Fruit fly (Drosophila melanogaster) whole organism, embryonic: ENCODE results near the gene CG31459.

Experiments
- ATbp ChIP-seq: fragments of 200-800 bp; sonication (Bioruptor generic); optimal IDR thresholded peaks from 2 replicates; lab custom pipeline; 2017; ENCODE audit warnings: missing biosample characterization, mild to moderate bottlenecking, missing genetic modification characterization, missing genetic modification reagents
- Abd-B ChIP-seq: fragments of 200-800 bp; sonication (Bioruptor generic); optimal IDR thresholded peaks from 2 replicates; lab custom pipeline; 2018; ENCODE audit warnings: missing biosample characterization, mild to moderate bottlenecking, missing genetic modification characterization, moderate library complexity
- C15 ChIP-seq: fragments of 200-800 bp; sonication (Bioruptor generic); IDR thresholded peaks from 3 replicates; pipeline ENCODE4 v1.3.6; 2022; ENCODE audit warnings: missing biosample characterization, missing genetic modification characterization
- CG11504 ChIP-seq: fragments of 200-800 bp; sonication (Bioruptor generic); optimal IDR thresholded peaks from 3 replicates; lab custom pipeline; 2019; ENCODE audit warnings: missing biosample characterization, mild to moderate bottlenecking, missing genetic modification characterization, moderate library complexity
- CG12659 ChIP-seq: fragments of 200-800 bp; sonication (Bioruptor generic); optimal IDR thresholded peaks from 3 replicates; lab custom pipeline; 2017; ENCODE audit warnings: mild to moderate bottlenecking, missing biosample characterization, missing genetic modification reagents, missing genetic modification characterization
- CG15269 ChIP-seq: fragments of 200-800 bp; sonication (Bioruptor generic); optimal IDR thresholded peaks from 2 replicates; lab custom pipeline; 2018; ENCODE audit warnings: missing biosample characterization, mild to moderate bottlenecking, missing genetic modification characterization, moderate library complexity
- CG15601 ChIP-seq: fragments of 200-800 bp; sonication (Bioruptor generic); optimal IDR thresholded peaks from 3 replicates; lab custom pipeline; 2019; ENCODE audit warnings: missing biosample characterization, mild to moderate bottlenecking, missing genetic modification characterization, moderate library complexity
- CG17186 ChIP-seq: fragments of 200-800 bp; sonication (Bioruptor generic); optimal IDR thresholded peaks from 3 replicates; lab custom pipeline; 2017; ENCODE audit warnings: missing biosample characterization, missing genetic modification reagents, missing genetic modification characterization
- CG17802 ChIP-seq: fragments of 200-800 bp; sonication (Bioruptor generic); optimal IDR thresholded peaks from 2 replicates; lab custom pipeline; 2018; ENCODE audit warnings: missing biosample characterization, mild to moderate bottlenecking, missing genetic modification characterization, moderate library complexity
- CG18262 ChIP-seq: fragments of 200-800 bp; optimal IDR thresholded peaks from 3 replicates; lab custom pipeline; 2019; ENCODE audit warnings: missing biosample characterization, mild to moderate bottlenecking, missing genetic modification characterization, moderate library complexity
- CG30403 ChIP-seq: fragments of 200-800 bp; sonication (Bioruptor generic); optimal IDR thresholded peaks from 3 replicates; lab custom pipeline; 2016; ENCODE audit warnings: missing biosample characterization, missing genetic modification characterization
- CG6791 ChIP-seq: fragments of 200-800 bp; sonication (Bioruptor generic); IDR thresholded peaks from 3 replicates; pipeline ENCODE4 v1.3.6; 2022; ENCODE audit warnings: missing biosample characterization, missing genetic modification characterization; ENCODE audit not compliant: partially characterized antibody
- CG7372 ChIP-seq: fragments of 200-800 bp; sonication (Bioruptor generic); IDR thresholded peaks from 2 replicates; pipeline ENCODE4 v1.3.6; 2022; ENCODE audit warnings: missing biosample characterization, missing genetic modification characterization
- CG7839 ChIP-seq: fragments of 200-800 bp; sonication (Bioruptor generic); optimal IDR thresholded peaks from 3 replicates; lab custom pipeline; 2018; ENCODE audit warnings: missing biosample characterization, mild to moderate bottlenecking, missing genetic modification characterization, moderate library complexity
- CG8924 ChIP-seq: fragments of 200-800 bp; optimal IDR thresholded peaks from 3 replicates; lab custom pipeline; 2019; ENCODE audit warnings: missing biosample characterization, mild to moderate bottlenecking, missing genetic modification characterization, moderate library complexity
- Camta ChIP-seq: fragments of 200-800 bp; sonication (Bioruptor generic); optimal IDR thresholded peaks from 2 replicates; lab custom pipeline; 2016; ENCODE audit warnings: missing biosample characterization, missing genetic modification characterization
- D19A ChIP-seq: fragments of 200-800 bp; optimal IDR thresholded peaks from 3 replicates; lab custom pipeline; 2019; ENCODE audit warnings: missing biosample characterization, mild to moderate bottlenecking, missing genetic modification characterization, moderate library complexity
- Ets97D ChIP-seq: fragments of 200-800 bp; sonication (Bioruptor generic); optimal IDR thresholded peaks from 3 replicates; lab custom pipeline; 2016; ENCODE audit warnings: missing biosample characterization, missing genetic modification characterization
- Gsc ChIP-seq: fragments of 200-800 bp; sonication (Bioruptor generic); IDR thresholded peaks from 2 replicates; pipeline ENCODE4 v1.3.6; 2022; ENCODE audit warnings: missing biosample characterization, missing genetic modification characterization
- Hr51 ChIP-seq, 2 experiments: fragments of 200-800 bp; sonication (Bioruptor generic); optimal IDR thresholded peaks; 2 replicates in 1 of 2; 3 replicates in 1 of 2; lab custom pipeline; 2016 to 2018; ENCODE audit warnings: missing biosample characterization in 2 of 2, missing genetic modification characterization in 2 of 2, mild to moderate bottlenecking in 1 of 2, moderate library complexity in 1 of 2
- Med ChIP-seq: fragments of 200-800 bp; sonication (Bioruptor generic); peaks from one replicate; lab custom pipeline; 2016; ENCODE audit warnings: missing biosample characterization, missing genetic modification characterization, mild to moderate bottlenecking, inconsistent platforms, moderate library complexity
- NfI ChIP-seq: fragments of 200-800 bp; sonication (Bioruptor generic); optimal IDR thresholded peaks from 3 replicates; lab custom pipeline; 2018; ENCODE audit warnings: missing biosample characterization, mild to moderate bottlenecking, missing genetic modification characterization, moderate library complexity
- Sox102F ChIP-seq: fragments of 200-800 bp; sonication (Bioruptor generic); optimal IDR thresholded peaks from 2 replicates; lab custom pipeline; 2018; ENCODE audit warnings: missing biosample characterization, mild to moderate bottlenecking, missing genetic modification characterization, moderate library complexity
- ac ChIP-seq: fragments of 200-800 bp; sonication (Bioruptor generic); optimal IDR thresholded peaks from 3 replicates; lab custom pipeline; 2017; ENCODE audit warnings: missing biosample characterization, mild to moderate bottlenecking, missing genetic modification characterization
- bsh ChIP-seq, 2 experiments: fragments of 200-800 bp; sonication (Bioruptor generic); optimal IDR thresholded peaks; 2 replicates each; lab custom pipeline; 2017 to 2018; ENCODE audit warnings: mild to moderate bottlenecking in 2 of 2, missing biosample characterization in 2 of 2, missing genetic modification characterization in 2 of 2, moderate library complexity in 1 of 2
- cas ChIP-seq: fragments of 200-800 bp; sonication (Bioruptor generic); IDR thresholded peaks from 2 replicates; pipeline ENCODE4 v1.3.6; 2022; ENCODE audit warnings: missing biosample characterization, missing genetic modification characterization
- cg ChIP-seq: fragments of 200-800 bp; sonication (Bioruptor generic); optimal IDR thresholded peaks from 3 replicates; lab custom pipeline; 2019; ENCODE audit warnings: missing biosample characterization, mild to moderate bottlenecking, missing genetic modification characterization, moderate library complexity
- dati ChIP-seq: fragments of 200-800 bp; sonication (Bioruptor generic); IDR thresholded peaks from 2 replicates; pipeline ENCODE4 v1.3.6; 2022; ENCODE audit warnings: missing biosample characterization, missing genetic modification characterization
- disco-r ChIP-seq: fragments of 200-800 bp; sonication (Bioruptor generic); optimal IDR thresholded peaks from 2 replicates; lab custom pipeline; 2016; ENCODE audit warnings: missing biosample characterization, missing genetic modification characterization
- dmrt99B ChIP-seq: fragments of 200-800 bp; sonication (Bioruptor generic); optimal IDR thresholded peaks from 2 replicates; lab custom pipeline; 2018; ENCODE audit warnings: missing biosample characterization, mild to moderate bottlenecking, missing genetic modification characterization, moderate library complexity
- esg ChIP-seq: fragments of 200-800 bp; sonication (Bioruptor generic); conservative IDR thresholded peaks from 2 replicates; pipeline ENCODE4 v1.3.6; 2022; ENCODE audit warnings: missing biosample characterization, missing genetic modification characterization
- eve ChIP-seq, 2 experiments: fragments of >200 bp; optimal IDR thresholded peaks; 2 replicates each; lab custom pipeline; 2017; ENCODE audit warnings: missing biosample characterization in 2 of 2, missing genetic modification characterization in 2 of 2
- exex ChIP-seq: fragments of 200-800 bp; sonication (Bioruptor generic); optimal IDR thresholded peaks from 4 replicates; lab custom pipeline; 2018; ENCODE audit warnings: missing biosample characterization, mild to moderate bottlenecking, missing genetic modification characterization, moderate library complexity
- gem ChIP-seq: fragments of 200-800 bp; sonication (Bioruptor generic); optimal IDR thresholded peaks from 2 replicates; lab custom pipeline; 2019; ENCODE audit warnings: missing biosample characterization, mild to moderate bottlenecking, missing genetic modification characterization, moderate library complexity
- grau ChIP-seq: fragments of 200-800 bp; optimal IDR thresholded peaks from 3 replicates; lab custom pipeline; 2019; ENCODE audit warnings: missing biosample characterization, mild to moderate bottlenecking, missing genetic modification characterization, moderate library complexity
- lmd ChIP-seq: fragments of 200-800 bp; sonication (Bioruptor generic); IDR thresholded peaks from 2 replicates; pipeline ENCODE4 v1.3.6; 2022; ENCODE audit warnings: missing biosample characterization, missing genetic modification characterization
- maf-S ChIP-seq: fragments of 200-800 bp; sonication (Bioruptor generic); optimal IDR thresholded peaks from 2 replicates; lab custom pipeline; 2016; ENCODE audit warnings: missing biosample characterization, missing genetic modification characterization
- mirr ChIP-seq: fragments of 200-800 bp; sonication (Bioruptor generic); optimal IDR thresholded peaks from 3 replicates; lab custom pipeline; 2018; ENCODE audit warnings: missing biosample characterization, mild to moderate bottlenecking, missing genetic modification characterization
- odd ChIP-seq: fragments of 200-800 bp; sonication (Bioruptor generic); optimal IDR thresholded peaks from 2 replicates; lab custom pipeline; 2017; ENCODE audit warnings: missing biosample characterization, mild to moderate bottlenecking, missing genetic modification characterization
- pan ChIP-seq, 4 experiments: fragments of >200 bp in 3 of 4; fragments of 200-800 bp in 1 of 4; sonication (Bioruptor generic) in 1 of 4; optimal IDR thresholded peaks in 3 of 4; IDR thresholded peaks in 1 of 4; 2 replicates each; pipeline versions ENCODE4 v1.3.6 to Lab custom; 2017 to 2022; ENCODE audit warnings: missing biosample characterization in 2 of 4, missing genetic modification characterization in 2 of 4, mixed read lengths in 1 of 4
- prd ChIP-seq, 3 experiments: fragments of >200 bp in 2 of 3; fragments of 200-800 bp in 1 of 3; sonication (Bioruptor generic) in 1 of 3; optimal IDR thresholded peaks in 2 of 3; IDR thresholded peaks in 1 of 3; 2 replicates in 2 of 3; 3 replicates in 1 of 3; pipeline versions ENCODE4 v1.3.6 to Lab custom; 2017 to 2022; ENCODE audit warnings: missing biosample characterization in 1 of 3, missing genetic modification characterization in 1 of 3
- ranshi ChIP-seq: fragments of 200-800 bp; sonication (Bioruptor generic); IDR thresholded peaks from 2 replicates; pipeline ENCODE4 v1.3.6; 2022; ENCODE audit warnings: missing biosample characterization, missing genetic modification characterization
- repo ChIP-seq: fragments of 200-800 bp; sonication (Bioruptor generic); optimal IDR thresholded peaks from 2 replicates; lab custom pipeline; 2016; ENCODE audit warnings: missing biosample characterization, missing genetic modification characterization
- row ChIP-seq: fragments of 200-800 bp; sonication (Bioruptor generic); IDR thresholded peaks from 3 replicates; pipeline ENCODE4 v1.3.6; 2022; ENCODE audit warnings: missing biosample characterization, missing genetic modification characterization
- sd ChIP-seq: fragments of 200-800 bp; sonication (Bioruptor generic); optimal IDR thresholded peaks from 3 replicates; lab custom pipeline; 2018; ENCODE audit warnings: missing biosample characterization, mild to moderate bottlenecking, missing genetic modification characterization, moderate library complexity
- sens ChIP-seq: fragments of 200-800 bp; sonication (Bioruptor generic); peaks from one replicate; lab custom pipeline; 2016; ENCODE audit warnings: missing biosample characterization, missing genetic modification characterization
- sima ChIP-seq: fragments of 200-800 bp; sonication (Bioruptor generic); optimal IDR thresholded peaks from 2 replicates; lab custom pipeline; 2016; ENCODE audit warnings: missing biosample characterization, missing genetic modification characterization

Gene CG31459

DNA sequence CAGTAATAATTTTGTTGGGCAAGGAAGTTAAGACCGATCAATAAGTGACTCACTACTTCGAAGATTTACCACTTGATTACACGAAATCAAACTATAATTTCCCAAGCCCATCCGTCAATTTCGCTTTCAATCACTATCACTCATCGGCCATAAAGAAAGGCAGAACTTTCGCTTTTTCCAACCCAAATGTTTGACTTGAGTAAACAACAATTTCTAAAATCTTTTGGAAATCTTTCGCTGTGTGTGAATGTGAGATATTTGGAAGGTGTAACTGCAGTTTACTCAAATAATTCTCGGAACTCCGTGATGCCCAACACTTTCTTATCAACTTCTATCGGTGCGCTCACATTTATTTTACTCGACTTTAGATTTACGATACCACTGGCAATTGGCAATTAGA is 18.5 kb upstream of the CG31459 start (continued):
- peak in 1 of 2 experiments; percentile 45 for TF ChIP-seq bsh (GFP tag; optimal IDR thresholded peaks at IDR 0.05; lab: Kevin White, UChicago)

dm6 chr3R:19824480-19824879 is 16.2 kb upstream of the CG31459 start:
- TF ChIP-seq Camta (GFP tag; lab: Kevin White, UChicago) (no peak), eve (GFP tag; optimal IDR thresholded peaks at IDR 0.05; lab: Kevin White, UChicago) (peak in 1 of 2 experiments; percentile 8), cg (GFP tag; lab: Kevin White, UChicago) (no peak), Gsc (GFP tag; lab: Robert Waterston, UW) (no peak), Ets97D (GFP tag; lab: Kevin White, UChicago) (no peak), disco-r (GFP tag; lab: Kevin White, UChicago) (no peak), CG18262 (tag; lab: Kevin White, UChicago) (peak; percentile 18), Abd-B (GFP tag; lab: Kevin White, UChicago) (no peak), CG7372 (GFP tag; lab: Robert Waterston, UW) (no peak), CG30403 (peak; percentile 44), bsh (GFP tag; optimal IDR thresholded peaks at IDR 0.05; lab: Kevin White, UChicago) (no peak), CG12659 (GFP tag; lab: Kevin White, UChicago) (peak; percentile 29), dati (GFP tag; lab: Robert Waterston, UW) (no peak), lmd (GFP tag; lab: Robert Waterston, UW) (peak; percentile 19; the same call in 1 of the 2 replicates), Sox102F (GFP tag; lab: Kevin White, UChicago) (peak; percentile 24), C15 (no peak), sima (GFP tag; lab: Kevin White, UChicago) (no peak), CG6791 (GFP tag; lab: Robert Waterston, UW) (no peak), CG17802 (tag; lab: Kevin White, UChicago) (no peak), repo (GFP tag; lab: Kevin White, UChicago) (no peak), ATbp (GFP tag; lab: Kevin White, UChicago) (peak; percentile 15), CG7839 (tag; lab: Kevin White, UChicago) (peak; percentile 37), NfI (no peak), sd (tag; lab: Kevin White, UChicago) (peak; percentile 80), sens (GFP tag; lab: Kevin White, UChicago) (peak; percentile 82), cas (no peak), gem (peak; percentile 66), CG15601 (tag; lab: Kevin White, UChicago) (no peak), CG15269 (peak; percentile 43), maf-S (GFP tag; lab: Kevin White, UChicago) (no peak), CG17186 (GFP tag; lab: Kevin White, UChicago) (no peak), CG11504 (tag; lab: Kevin White, UChicago) (peak; percentile 35), exex (no peak), row (peak; percentile 54; the same call in 2 of the 3 replicates), D19A (tag; lab: Kevin White, UChicago) (peak; percentile 92), pan (optimal IDR thresholded peaks at IDR 0.05; lab: Kevin White, UChicago) (no peak), pan (GFP tag; optimal IDR thresholded peaks at IDR 0.05 in 1 of 2, IDR thresholded peaks at IDR 0.05 in 1 of 2) (no peak), dmrt99B (tag; lab: Kevin White, UChicago) (peak; percentile 39), grau (tag; lab: Kevin White, UChicago) (peak; percentile 35), ac (GFP tag; lab: Kevin White, UChicago) (no peak), Hr51 (GFP tag; optimal IDR thresholded peaks at IDR 0.05; lab: Kevin White, UChicago) (peak in 1 of 2 experiments; percentile 67), odd (GFP tag; lab: Kevin White, UChicago) (no peak), CG8924 (tag; lab: Kevin White, UChicago) (peak; percentile 7), prd (optimal IDR thresholded peaks at IDR 0.05; lab: Kevin White, UChicago) (no peak), prd (GFP tag; IDR thresholded peaks at IDR 0.05; lab: Robert Waterston, UW) (no peak), Med (GFP tag; lab: Kevin White, UChicago) (peak; percentile 51), mirr (GFP tag; lab: Kevin White, UChicago) (no peak), esg (peak; percentile 12; the same call in 1 of the 2 replicates), ranshi (GFP tag; lab: Robert Waterston, UW) (no peak; the same call in 1 of the 2 replicates)
